Fruit fly (Drosophila melanogaster) whole organism, embryonic: ENCODE results near the gene CG8851.

Experiments used
- Awh ChIP-seq: fragments of 200-800 bp; sonication (Bioruptor generic); IDR thresholded peaks from 2 replicates; pipeline ENCODE4, ENCODE4 v1.3.6; 2022; ENCODE audit warnings: missing biosample characterization, missing genetic modification characterization
- Bdp1 ChIP-seq: fragments of 200-800 bp; sonication (Bioruptor generic); optimal IDR thresholded peaks from 3 replicates; lab custom pipeline; 2016; ENCODE audit warnings: missing biosample characterization, missing genetic modification characterization
- CG10979 ChIP-seq: fragments of 200-800 bp; sonication (Bioruptor generic); optimal IDR thresholded peaks from 2 replicates; lab custom pipeline; 2018; ENCODE audit warnings: missing biosample characterization, mild to moderate bottlenecking, missing genetic modification characterization, moderate library complexity
- CG11085 ChIP-seq: fragments of 200-800 bp; sonication (Bioruptor generic); IDR thresholded peaks from 2 replicates; pipeline ENCODE4 v1.3.6; 2022; ENCODE audit warnings: missing biosample characterization, missing genetic modification characterization
- CG12299 ChIP-seq: fragments of 200-800 bp; sonication (Bioruptor generic); optimal IDR thresholded peaks from 2 replicates; lab custom pipeline; 2018; ENCODE audit warnings: missing biosample characterization, mild to moderate bottlenecking, missing genetic modification characterization
- CG12391 ChIP-seq: fragments of 200-800 bp; sonication (Bioruptor generic); optimal IDR thresholded peaks from 3 replicates; lab custom pipeline; 2018; ENCODE audit warnings: missing biosample characterization, mild to moderate bottlenecking, missing genetic modification characterization, moderate library complexity
- CG14014 ChIP-seq: fragments of 200-800 bp; sonication (Bioruptor generic); IDR thresholded peaks from 2 replicates; pipeline ENCODE4 v1.3.6; 2022; ENCODE audit warnings: missing biosample characterization, missing genetic modification characterization
- CG14860 ChIP-seq: fragments of 200-800 bp; sonication (Bioruptor generic); IDR thresholded peaks from 3 replicates; pipeline ENCODE4 v1.3.6; 2022; ENCODE audit warnings: missing biosample characterization, missing genetic modification characterization; ENCODE audit not compliant: partially characterized antibody
- CG14965 ChIP-seq: fragments of 200-800 bp; sonication (Bioruptor generic); optimal IDR thresholded peaks from 2 replicates; lab custom pipeline; 2016; ENCODE audit warnings: missing biosample characterization, missing genetic modification characterization, borderline replicate concordance
- CG1529 ChIP-seq: fragments of 200-800 bp; sonication (Bioruptor generic); optimal IDR thresholded peaks from 3 replicates; lab custom pipeline; 2018; ENCODE audit warnings: missing biosample characterization, missing genetic modification characterization
- CG17802 ChIP-seq: fragments of 200-800 bp; sonication (Bioruptor generic); optimal IDR thresholded peaks from 2 replicates; lab custom pipeline; 2018; ENCODE audit warnings: missing biosample characterization, mild to moderate bottlenecking, missing genetic modification characterization, moderate library complexity
- CG2202 ChIP-seq: fragments of 200-800 bp; sonication (Bioruptor generic); optimal IDR thresholded peaks from 2 replicates; lab custom pipeline; 2018; ENCODE audit warnings: missing biosample characterization, mild to moderate bottlenecking, missing genetic modification characterization
- CG30403 ChIP-seq: fragments of 200-800 bp; sonication (Bioruptor generic); optimal IDR thresholded peaks from 3 replicates; lab custom pipeline; 2016; ENCODE audit warnings: missing biosample characterization, missing genetic modification characterization
- CG3065 ChIP-seq: fragments of 200-800 bp; sonication (Bioruptor generic); optimal IDR thresholded peaks from 2 replicates; lab custom pipeline; 2016; ENCODE audit warnings: missing biosample characterization, missing genetic modification characterization
- CG3163 ChIP-seq: fragments of 200-800 bp; sonication (Bioruptor generic); optimal IDR thresholded peaks from 3 replicates; lab custom pipeline; 2016; ENCODE audit warnings: missing biosample characterization, missing genetic modification characterization
- CG3838 ChIP-seq: fragments of 200-800 bp; sonication (Bioruptor generic); optimal IDR thresholded peaks from 3 replicates; lab custom pipeline; 2016; ENCODE audit warnings: missing biosample characterization, missing genetic modification characterization
- CG4328 ChIP-seq: fragments of 200-800 bp; sonication (Bioruptor generic); optimal IDR thresholded peaks from 3 replicates; lab custom pipeline; 2017; ENCODE audit warnings: missing biosample characterization, missing genetic modification reagents, missing genetic modification characterization
- CG6175 ChIP-seq: fragments of 200-800 bp; sonication (Bioruptor generic); IDR thresholded peaks from 3 replicates; pipeline ENCODE4 v1.3.6; 2022; ENCODE audit warnings: missing biosample characterization, missing genetic modification characterization
- CG6765 ChIP-seq: fragments of 200-800 bp; sonication (Bioruptor generic); optimal IDR thresholded peaks from 3 replicates; lab custom pipeline; 2017; ENCODE audit warnings: missing biosample characterization, mild to moderate bottlenecking, missing genetic modification characterization
- CG7372 ChIP-seq: fragments of 200-800 bp; sonication (Bioruptor generic); IDR thresholded peaks from 2 replicates; pipeline ENCODE4 v1.3.6; 2022; ENCODE audit warnings: missing biosample characterization, missing genetic modification characterization
- CG8290 ChIP-seq, 3 experiments: fragments of 200-800 bp; sonication (Bioruptor generic); optimal IDR thresholded peaks; 2 replicates each; lab custom pipeline; 2016 to 2019; ENCODE audit warnings: missing biosample characterization in 3 of 3, missing genetic modification characterization in 3 of 3, mild to moderate bottlenecking in 2 of 3, moderate library complexity in 1 of 3
- CG9437 ChIP-seq: fragments of 200-800 bp; sonication (Bioruptor generic); optimal IDR thresholded peaks from 2 replicates; lab custom pipeline; 2018; ENCODE audit warnings: missing biosample characterization, mild to moderate bottlenecking, missing genetic modification characterization
- Dek ChIP-seq: fragments of 200-800 bp; sonication (Bioruptor generic); optimal IDR thresholded peaks from 3 replicates; lab custom pipeline; 2019; ENCODE audit warnings: missing biosample characterization, mild to moderate bottlenecking, missing genetic modification characterization, moderate library complexity
- Dref ChIP-seq: fragments of 200-800 bp; sonication (Bioruptor generic); IDR thresholded peaks from 2 replicates; pipeline ENCODE4 v1.3.6; 2022; ENCODE audit warnings: missing biosample characterization, missing genetic modification characterization
- E2f1 ChIP-seq: fragments of 200-800 bp; sonication (Bioruptor generic); IDR thresholded peaks from 2 replicates; pipeline ENCODE4 v1.3.6; 2022; ENCODE audit warnings: missing biosample characterization, missing genetic modification characterization
- GATAe ChIP-seq: fragments of 200-800 bp; sonication (Bioruptor generic); conservative IDR thresholded peaks from 2 replicates; pipeline ENCODE4 v1.3.6; 2022; ENCODE audit warnings: missing biosample characterization, missing genetic modification characterization
- Hr78 ChIP-seq, 2 experiments: fragments of 200-800 bp in 1 of 2; fragments of >200 bp in 1 of 2; sonication (Bioruptor generic) in 1 of 2; optimal IDR thresholded peaks; 2 replicates each; lab custom pipeline; 2017 to 2019; ENCODE audit warnings: missing biosample characterization in 2 of 2, missing genetic modification characterization in 2 of 2, mild to moderate bottlenecking in 1 of 2, moderate library complexity in 1 of 2
- Hsf ChIP-seq: fragments of 200-800 bp; sonication (Bioruptor generic); optimal IDR thresholded peaks from 3 replicates; lab custom pipeline; 2016; ENCODE audit warnings: missing biosample characterization, missing genetic modification characterization
- Oaz ChIP-seq: fragments of 200-800 bp; sonication (Bioruptor generic); IDR thresholded peaks from 2 replicates; pipeline ENCODE4 v1.3.6; 2022; ENCODE audit warnings: missing biosample characterization, missing genetic modification characterization
- Ptx1 ChIP-seq: fragments of 200-800 bp; sonication (Bioruptor generic); IDR thresholded peaks from 2 replicates; pipeline ENCODE4 v1.3.6; 2022; ENCODE audit warnings: missing biosample characterization, missing genetic modification characterization
- Sox100B ChIP-seq: fragments of 200-800 bp; sonication (Bioruptor generic); optimal IDR thresholded peaks from 3 replicates; lab custom pipeline; 2018; ENCODE audit warnings: missing biosample characterization, mild to moderate bottlenecking, missing genetic modification characterization
- Usf ChIP-seq: fragments of 200-800 bp; sonication (Bioruptor generic); optimal IDR thresholded peaks from 2 replicates; lab custom pipeline; 2017; ENCODE audit warnings: missing genotype, missing biosample characterization, missing genetic modification characterization
- YL-1 ChIP-seq: fragments of 200-800 bp; sonication (Bioruptor generic); optimal IDR thresholded peaks from 3 replicates; lab custom pipeline; 2017; ENCODE audit warnings: missing biosample characterization, mild to moderate bottlenecking, missing genetic modification characterization
- ac ChIP-seq: fragments of 200-800 bp; sonication (Bioruptor generic); optimal IDR thresholded peaks from 3 replicates; lab custom pipeline; 2017; ENCODE audit warnings: missing biosample characterization, mild to moderate bottlenecking, missing genetic modification characterization
- al ChIP-seq: fragments of 200-800 bp; sonication (Bioruptor generic); IDR thresholded peaks from 2 replicates; pipeline ENCODE4 v1.3.6; 2022; ENCODE audit warnings: missing biosample characterization, missing genetic modification characterization
- cato ChIP-seq: fragments of 200-800 bp; sonication (Bioruptor generic); optimal IDR thresholded peaks from 2 replicates; lab custom pipeline; 2016; ENCODE audit warnings: missing biosample characterization, missing genetic modification characterization, borderline replicate concordance
- chinmo ChIP-seq: fragments of 200-800 bp; sonication (Bioruptor generic); IDR thresholded peaks from 4 replicates; pipeline ENCODE4 v1.3.6; 2022; ENCODE audit warnings: missing biosample characterization, missing genetic modification characterization; ENCODE audit not compliant: partially characterized antibody
- cwo ChIP-seq: fragments of 200-800 bp; sonication (Bioruptor generic); optimal IDR thresholded peaks from 3 replicates; lab custom pipeline; 2017; ENCODE audit warnings: missing biosample characterization, missing genetic modification characterization, mild to moderate bottlenecking, moderate library complexity, missing genetic modification reagents
- fd96Cb ChIP-seq: fragments of 200-800 bp; sonication (Bioruptor generic); optimal IDR thresholded peaks from 2 replicates; lab custom pipeline; 2018; ENCODE audit warnings: missing biosample characterization, mild to moderate bottlenecking, missing genetic modification characterization, moderate library complexity
- gcm ChIP-seq: fragments of 200-800 bp; sonication (Bioruptor generic); optimal IDR thresholded peaks from 2 replicates; lab custom pipeline; 2019; ENCODE audit warnings: missing biosample characterization, mild to moderate bottlenecking, missing genetic modification characterization, moderate library complexity
- hb ChIP-seq: fragments of 200-800 bp; sonication (Bioruptor generic); IDR thresholded peaks from 3 replicates; pipeline ENCODE4 v1.3.6; 2022; ENCODE audit warnings: missing biosample characterization, missing genetic modification characterization; ENCODE audit not compliant: partially characterized antibody
- jigr1 ChIP-seq: fragments of 200-800 bp; sonication (Bioruptor generic); IDR thresholded peaks from 3 replicates; pipeline ENCODE4 v1.3.6; 2022; ENCODE audit warnings: missing biosample characterization, missing genetic modification characterization
- knrl ChIP-seq: fragments of 200-800 bp; sonication (Bioruptor generic); IDR thresholded peaks from 3 replicates; pipeline ENCODE4 v1.3.6; 2022; ENCODE audit warnings: missing biosample characterization, missing genetic modification characterization; ENCODE audit not compliant: partially characterized antibody
- sd ChIP-seq: fragments of 200-800 bp; sonication (Bioruptor generic); optimal IDR thresholded peaks from 3 replicates; lab custom pipeline; 2018; ENCODE audit warnings: missing biosample characterization, mild to moderate bottlenecking, missing genetic modification characterization, moderate library complexity
- sima ChIP-seq: fragments of 200-800 bp; sonication (Bioruptor generic); optimal IDR thresholded peaks from 2 replicates; lab custom pipeline; 2016; ENCODE audit warnings: missing biosample characterization, missing genetic modification characterization
- slou ChIP-seq: fragments of 200-800 bp; sonication (Bioruptor generic); optimal IDR thresholded peaks from 3 replicates; lab custom pipeline; 2016; ENCODE audit warnings: missing biosample characterization, missing genetic modification characterization
- tio ChIP-seq: fragments of 200-800 bp; sonication (Bioruptor generic); optimal IDR thresholded peaks from 2 replicates; lab custom pipeline; 2017; ENCODE audit warnings: missing biosample characterization, missing genetic modification characterization, inconsistent platforms
- toy ChIP-seq: fragments of 200-800 bp; sonication (Bioruptor generic); IDR thresholded peaks from 2 replicates; pipeline ENCODE4 v1.3.6; 2022; ENCODE audit warnings: missing biosample characterization, missing genetic modification characterization
- twi ChIP-seq: fragments of 200-800 bp; optimal IDR thresholded peaks from 2 replicates; lab custom pipeline; 2019; ENCODE audit warnings: missing biosample characterization, mild to moderate bottlenecking, missing genetic modification characterization, moderate library complexity
- vvl ChIP-seq: fragments of 200-800 bp; sonication (Bioruptor generic); IDR thresholded peaks from 2 replicates; pipeline ENCODE4 v1.3.6; 2022; ENCODE audit warnings: missing biosample characterization, missing genetic modification characterization

CG8851 gene

DNA sequence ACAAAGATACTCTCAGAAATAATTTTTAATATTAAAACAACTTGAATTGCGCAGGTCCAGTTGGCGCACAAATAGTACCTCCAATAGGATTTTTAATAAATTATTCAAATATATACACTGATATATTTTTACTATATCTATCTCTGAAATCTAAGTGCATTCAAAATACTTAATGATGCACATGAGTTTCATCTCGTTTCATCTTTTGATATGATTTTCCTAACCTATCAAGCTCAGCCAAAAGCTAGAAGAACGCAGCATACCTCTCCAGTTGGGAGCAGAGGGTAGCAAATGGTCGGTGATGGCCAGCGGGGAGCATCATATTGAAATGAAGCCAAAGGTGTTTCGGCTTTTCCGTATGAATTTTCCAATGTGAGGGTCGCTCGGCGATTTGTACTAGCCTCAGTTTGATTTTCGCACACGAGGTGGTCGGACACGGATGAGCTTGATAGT lies 5.3 kb downstream of the CG8851 start, which contains the start of gene CG8852 (continued):
- no peak for TF ChIP-seq CG8290 (GFP tag; optimal IDR thresholded peaks at IDR 0.05; lab: Kevin White, UChicago)
- no peak for TF ChIP-seq CG8290 (tag; optimal IDR thresholded peaks at IDR 0.05; lab: Kevin White, UChicago)
- no peak for TF ChIP-seq Dref
- TF ChIP-seq Hr78 (GFP tag; optimal IDR thresholded peaks at IDR 0.05; lab: Kevin White, UChicago), result no peak
- no peak for TF ChIP-seq hb (GFP tag; lab: Robert Waterston, UW)
- no peak for TF ChIP-seq toy (GFP tag; lab: Robert Waterston, UW)
- TF ChIP-seq Awh (GFP tag; lab: Robert Waterston, UW), result no peak
- TF ChIP-seq CG7372 (GFP tag; lab: Robert Waterston, UW), result 0 out of 2 replicates have a peak, but pooled peaks have one; percentile 8
- no peak for TF ChIP-seq sima (GFP tag; lab: Kevin White, UChicago)
- no peak for TF ChIP-seq CG3838 (GFP tag; lab: Kevin White, UChicago)
- TF ChIP-seq CG6765 (GFP tag; lab: Kevin White, UChicago), result peak; percentile 16
- no peak; the same call in 1 of the 2 replicates for TF ChIP-seq vvl
- peak; percentile 12 for TF ChIP-seq CG4328
- TF ChIP-seq al (GFP tag; lab: Robert Waterston, UW), result peak; percentile 50; the same call in 1 of the 2 replicates
- no peak for TF ChIP-seq sd (tag; lab: Kevin White, UChicago)
- TF ChIP-seq fd96Cb (tag; lab: Kevin White, UChicago), result peak; percentile 18
- TF ChIP-seq CG14965 (GFP tag; lab: Kevin White, UChicago), result no peak
- no peak for TF ChIP-seq CG3065 (GFP tag; lab: Kevin White, UChicago)
- no peak for TF ChIP-seq twi (tag; lab: Kevin White, UChicago)
- no peak for TF ChIP-seq CG2202 (tag; lab: Kevin White, UChicago)
- no peak for TF ChIP-seq knrl (GFP tag; lab: Robert Waterston, UW)
- TF ChIP-seq cato (GFP tag; lab: Kevin White, UChicago), result no peak
- TF ChIP-seq CG17802, result no peak
- peak; percentile 11 for TF ChIP-seq Hsf (GFP tag; lab: Kevin White, UChicago)
- TF ChIP-seq CG30403, result no peak
- TF ChIP-seq YL-1 (GFP tag; lab: Kevin White, UChicago), result no peak
- TF ChIP-seq CG14014 (GFP tag; lab: Robert Waterston, UW), result 0 out of 2 replicates have a peak, but pooled peaks have one; percentile 41
- no peak for TF ChIP-seq CG10979 (tag; lab: Kevin White, UChicago)
- TF ChIP-seq CG1529, result no peak
- no peak for TF ChIP-seq ac (GFP tag; lab: Kevin White, UChicago)
- TF ChIP-seq gcm (GFP tag; lab: Kevin White, UChicago), result no peak
- no peak for TF ChIP-seq CG3163
- no peak for TF ChIP-seq CG12299 (tag; lab: Kevin White, UChicago)
- TF ChIP-seq tio (GFP tag; lab: Kevin White, UChicago), result no peak
- TF ChIP-seq E2f1 (GFP tag; lab: Robert Waterston, UW), result no peak
- peak; percentile 55 for TF ChIP-seq Ptx1 (GFP tag; lab: Robert Waterston, UW)
- TF ChIP-seq Oaz (GFP tag; lab: Robert Waterston, UW), result no peak
- TF ChIP-seq jigr1 (GFP tag; lab: Robert Waterston, UW), result no peak
- TF ChIP-seq chinmo (GFP tag; lab: Robert Waterston, UW), result no peak
- peak; percentile 32 for TF ChIP-seq CG12391
- TF ChIP-seq CG11085 (GFP tag; lab: Robert Waterston, UW), result no peak
- TF ChIP-seq GATAe, result no peak
- TF ChIP-seq CG6175 (GFP tag; lab: Robert Waterston, UW), result no peak
- TF ChIP-seq slou, result no peak
- TF ChIP-seq cwo, result no peak
- no peak for TF ChIP-seq Usf (GFP tag; lab: Kevin White, UChicago)
- peak; percentile 0 for TF ChIP-seq Dek (tag; lab: Kevin White, UChicago)
- no peak for TF ChIP-seq CG14860
- no peak for TF ChIP-seq Sox100B
- no peak for TF ChIP-seq Bdp1 (GFP tag; lab: Kevin White, UChicago)
- TF ChIP-seq CG9437 (GFP tag; lab: Kevin White, UChicago), result no peak
